Worm (Caenorhabditis elegans) whole organism, L1 larva: ENCODE measurements around the gene F53F8.3.

ENCODE experiments used
- C04F5.9 ChIP-seq: sonication (generic microtip); optimal IDR thresholded peaks from 2 replicates; lab custom pipeline; 2016; ENCODE audit warnings: missing genetic modification characterization, missing compliant biosample characterization
- C16A3.4 ChIP-seq: fragments of 150-350 bp; optimal IDR thresholded peaks from 2 replicates; lab custom pipeline; 2014; ENCODE audit warnings: missing biosample characterization, missing genetic modification characterization
- C34B4.2 ChIP-seq: sonication (generic microtip); optimal IDR thresholded peaks from 2 replicates; lab custom pipeline; 2017; ENCODE audit warnings: mild to moderate bottlenecking, missing genetic modification characterization, missing compliant biosample characterization
- F16B12.6 ChIP-seq: fragments of 150-350 bp; optimal IDR thresholded peaks from 2 replicates; lab custom pipeline; 2014; ENCODE audit warnings: missing biosample characterization, missing genetic modification characterization
- Y116A8C.19 ChIP-seq: sonication (generic microtip); optimal IDR thresholded peaks from 2 replicates; lab custom pipeline; 2016; ENCODE audit warnings: missing compliant biosample characterization, missing genetic modification characterization, borderline replicate concordance
- aly-2 ChIP-seq: fragments of 150-350 bp; optimal IDR thresholded peaks from 2 replicates; lab custom pipeline; 2014; ENCODE audit warnings: missing biosample characterization, missing genetic modification characterization
- ceh-82 ChIP-seq, 3 experiments: fragments of 150-350 bp in 1 of 3; sonication (generic microtip) in 2 of 3; optimal IDR thresholded peaks; 2 replicates each; lab custom pipeline; 2014 to 2017; ENCODE audit warnings: missing biosample characterization in 3 of 3, missing genetic modification characterization in 3 of 3
- ceh-88 ChIP-seq: fragments of 200-800 bp; sonication (Bioruptor generic); IDR thresholded peaks from 2 replicates; pipeline ENCODE4 v1.3.6; 2022; ENCODE audit warnings: missing genetic modification characterization, missing compliant biosample characterization
- ceh-90 ChIP-seq: sonication (generic microtip); optimal IDR thresholded peaks from 2 replicates; lab custom pipeline; 2016; ENCODE audit warnings: missing genetic modification characterization, missing compliant biosample characterization
- ces-1 ChIP-seq: fragments of 150-350 bp; optimal IDR thresholded peaks from 2 replicates; lab custom pipeline; 2014; ENCODE audit warnings: missing biosample characterization, missing genetic modification reagents, missing genetic modification characterization
- dpl-1 ChIP-seq, 3 experiments: fragments of 150-350 bp in 2 of 3; sonication (generic microtip) in 1 of 3; optimal IDR thresholded peaks; 2 replicates each; lab custom pipeline; 2014 to 2017; ENCODE audit warnings: missing biosample characterization in 3 of 3, missing genetic modification characterization in 3 of 3, missing genetic modification reagents in 3 of 3
- dsc-1 ChIP-seq: sonication (generic microtip); optimal IDR thresholded peaks from 2 replicates; lab custom pipeline; 2016; ENCODE audit warnings: mild to moderate bottlenecking, missing genetic modification characterization, missing compliant biosample characterization
- efl-1 ChIP-seq, 4 experiments: fragments of 150-350 bp; optimal IDR thresholded peaks in 3 of 4; peaks in 1 of 4; 1 replicate in 1 of 4; 2 replicates in 3 of 4; lab custom pipeline; 2014; ENCODE audit warnings: missing biosample characterization in 2 of 4, missing genetic modification characterization in 2 of 4, missing genetic modification reagents in 2 of 4
- efl-3 ChIP-seq: fragments of 200-800 bp; sonication (Bioruptor generic); optimal IDR thresholded peaks from 2 replicates; lab custom pipeline; 2018; ENCODE audit warnings: mild to moderate bottlenecking, missing genetic modification characterization, missing compliant biosample characterization
- elt-3 ChIP-seq, 6 experiments: fragments of 150-350 bp in 1 of 6; sonication (generic microtip); optimal IDR thresholded peaks; 2 replicates each; lab custom pipeline; 2017 to 2018; ENCODE audit warnings: missing biosample characterization in 6 of 6, missing genetic modification characterization in 6 of 6, inconsistent platforms in 1 of 6
- ets-5 ChIP-seq: fragments of 200-800 bp; sonication (Bioruptor generic); IDR thresholded peaks from 2 replicates; pipeline ENCODE4 v1.3.6; 2022; ENCODE audit warnings: missing genetic modification characterization, missing compliant biosample characterization
- fkh-10 ChIP-seq: sonication (generic microtip); optimal IDR thresholded peaks from 2 replicates; lab custom pipeline; 2017; ENCODE audit warnings: missing biosample characterization, missing genetic modification reagents, missing genetic modification characterization
- fkh-4 ChIP-seq: sonication (generic microtip); optimal IDR thresholded peaks from 2 replicates; lab custom pipeline; 2016; ENCODE audit warnings: missing compliant biosample characterization, missing genetic modification characterization, borderline replicate concordance
- fos-1 ChIP-seq: fragments of 150-350 bp; optimal IDR thresholded peaks from 2 replicates; lab custom pipeline; 2014; ENCODE audit warnings: missing biosample characterization, missing genetic modification characterization
- grh-1 ChIP-seq: fragments of 200-800 bp; sonication (Bioruptor generic); IDR thresholded peaks from 2 replicates; pipeline ENCODE4 v1.3.6; 2022; ENCODE audit warnings: missing genetic modification reagents, missing genetic modification characterization, missing compliant biosample characterization
- hpl-2 ChIP-seq: fragments of 150-350 bp; optimal IDR thresholded peaks from 2 replicates; lab custom pipeline; 2014; ENCODE audit warnings: missing biosample characterization, missing genetic modification reagents, missing genetic modification characterization
- lin-13 ChIP-seq: fragments of 150-350 bp; optimal IDR thresholded peaks from 2 replicates; lab custom pipeline; 2014; ENCODE audit warnings: missing biosample characterization, missing genetic modification reagents, missing genetic modification characterization
- lsy-2 ChIP-seq, 2 experiments: fragments of 150-350 bp; optimal IDR thresholded peaks; 2 replicates each; lab custom pipeline; 2014; ENCODE audit warnings: missing biosample characterization in 2 of 2, missing genetic modification characterization in 2 of 2
- nhr-12 ChIP-seq: sonication (generic microtip); optimal IDR thresholded peaks from 2 replicates; lab custom pipeline; 2017; ENCODE audit warnings: missing biosample characterization, missing genetic modification characterization
- nhr-237 ChIP-seq: fragments of 150-350 bp; optimal IDR thresholded peaks from 2 replicates; lab custom pipeline; 2014; ENCODE audit warnings: missing biosample characterization, missing genetic modification characterization
- nhr-76 ChIP-seq: sonication (generic microtip); optimal IDR thresholded peaks from 2 replicates; lab custom pipeline; 2017; ENCODE audit warnings: missing biosample characterization, missing genetic modification characterization
- nhr-84 ChIP-seq: sonication (generic microtip); optimal IDR thresholded peaks from 2 replicates; lab custom pipeline; 2017; ENCODE audit warnings: missing biosample characterization, missing genetic modification characterization
- nhr-85 ChIP-seq: sonication (generic microtip); peaks from one replicate; lab custom pipeline; 2016; ENCODE audit warnings: missing genetic modification characterization, inconsistent platforms, missing compliant biosample characterization
- pqm-1 ChIP-seq: sonication (generic microtip); optimal IDR thresholded peaks from 3 replicates; lab custom pipeline; 2017; ENCODE audit warnings: missing biosample characterization, missing genetic modification characterization
- skn-1 ChIP-seq: fragments of 150-350 bp; optimal IDR thresholded peaks from 2 replicates; lab custom pipeline; 2014; ENCODE audit warnings: missing biosample characterization, missing genetic modification characterization
- snpc-4 ChIP-seq: fragments of 150-350 bp; optimal IDR thresholded peaks from 2 replicates; lab custom pipeline; 2014; ENCODE audit warnings: missing biosample characterization, missing genetic modification characterization
- sox-4 ChIP-seq: sonication (generic microtip); optimal IDR thresholded peaks from 2 replicates; lab custom pipeline; 2016; ENCODE audit warnings: missing genetic modification characterization, missing compliant biosample characterization
- sup-37 ChIP-seq: fragments of 200-800 bp; sonication (Bioruptor generic); optimal IDR thresholded peaks from 2 replicates; lab custom pipeline; 2018; ENCODE audit warnings: mild to moderate bottlenecking, missing genetic modification characterization, missing compliant biosample characterization
- swsn-7 ChIP-seq: sonication (generic microtip); optimal IDR thresholded peaks from 2 replicates; lab custom pipeline; 2016; ENCODE audit warnings: missing genetic modification characterization, missing compliant biosample characterization
- tbx-2 ChIP-seq: sonication (generic microtip); optimal IDR thresholded peaks from 2 replicates; lab custom pipeline; 2016; ENCODE audit warnings: missing genetic modification characterization, missing compliant biosample characterization
- tlp-1 ChIP-seq: fragments of 150-350 bp; optimal IDR thresholded peaks from 2 replicates; lab custom pipeline; 2014; ENCODE audit warnings: missing biosample characterization, missing genetic modification characterization
- unc-86 ChIP-seq: sonication (generic microtip); optimal IDR thresholded peaks from 2 replicates; lab custom pipeline; 2016; ENCODE audit warnings: missing genetic modification characterization, missing compliant biosample characterization
- unc-98 ChIP-seq: fragments of 200-800 bp; sonication (Bioruptor generic); IDR thresholded peaks from 2 replicates; pipeline ENCODE4 v1.3.6; 2022; ENCODE audit warnings: missing genetic modification characterization, missing compliant biosample characterization
- xbp-1 ChIP-seq: sonication (generic microtip); optimal IDR thresholded peaks from 2 replicates; lab custom pipeline; 2016; ENCODE audit warnings: missing genetic modification characterization, missing compliant biosample characterization
- zag-1 ChIP-seq: fragments of 150-350 bp; optimal IDR thresholded peaks from 2 replicates; lab custom pipeline; 2014; ENCODE audit warnings: missing biosample characterization, missing genetic modification characterization
- zip-4 ChIP-seq: fragments of 200-800 bp; sonication (Bioruptor generic); optimal IDR thresholded peaks from 2 replicates; lab custom pipeline; 2018; ENCODE audit warnings: mild to moderate bottlenecking, missing genetic modification characterization, moderate library complexity, missing compliant biosample characterization
- ztf-11 ChIP-seq, 2 experiments: sonication (generic microtip); optimal IDR thresholded peaks; 2 replicates each; lab custom pipeline; 2016 to 2017; ENCODE audit warnings: missing genetic modification characterization in 2 of 2, missing biosample characterization in 1 of 2, missing compliant biosample characterization in 1 of 2
- ztf-4 ChIP-seq: fragments of 150-350 bp; optimal IDR thresholded peaks from 2 replicates; lab custom pipeline; 2014; ENCODE audit warnings: missing biosample characterization, missing genetic modification characterization

The F53F8.3 gene

ce11 chrV:20728763-20729350, 39.5 kb upstream of the F53F8.3 start, which contains the start of gene ipla-3 (continued):
- no peak for TF ChIP-seq tbx-2 (tag; lab: Kevin White, UChicago)
- TF ChIP-seq F16B12.6 = no peak
- TF ChIP-seq zip-4 (GFP tag; lab: Kevin White, UChicago) = no peak
- TF ChIP-seq tlp-1 = no peak
- no peak for TF ChIP-seq sox-4 (tag; lab: Kevin White, UChicago)
- TF ChIP-seq C34B4.2 (tag; lab: Kevin White, UChicago) = no peak
- TF ChIP-seq nhr-85 (tag; lab: Kevin White, UChicago) = peak; percentile 58
- TF ChIP-seq, all 84 proteins: peak for 21

ce11 chrV:20727458-20727857, 38.1 kb upstream of the F53F8.3 start:
- TF ChIP-seq nhr-12 (tag; lab: Kevin White, UChicago) = no peak
- TF ChIP-seq ces-1 (GFP tag; lab: Kevin White, UChicago) = no peak
- no peak for TF ChIP-seq pqm-1 (tag; lab: Kevin White, UChicago)
- no peak for TF ChIP-seq aly-2 (tag; lab: Kevin White, UChicago)
- no peak for TF ChIP-seq ztf-4 (tag; lab: Kevin White, UChicago)
- TF ChIP-seq dsc-1 (tag; lab: Kevin White, UChicago) = no peak
- no peak for TF ChIP-seq ceh-88 (GFP tag; lab: Robert Waterston, UW)
- TF ChIP-seq C04F5.9 (tag; lab: Kevin White, UChicago) = no peak
- TF ChIP-seq lsy-2 (tag; optimal IDR thresholded peaks at IDR 0.05; lab: Kevin White, UChicago) = no peak
- TF ChIP-seq zag-1 (tag; lab: Kevin White, UChicago) = no peak
- no peak for TF ChIP-seq fos-1 (tag; lab: Kevin White, UChicago)
- TF ChIP-seq xbp-1 (tag; lab: Kevin White, UChicago) = no peak
- no peak for TF ChIP-seq grh-1 (GFP tag; lab: Robert Waterston, UW)
- TF ChIP-seq, all 84 proteins: peak for 0

- no peak for TF ChIP-seq pqm-1 (tag; lab: Kevin White, UChicago)
- no peak for TF ChIP-seq efl-1 (optimal IDR thresholded peaks at IDR 0.05; lab: Kevin White, UChicago)
- TF ChIP-seq efl-1 (GFP tag; optimal IDR thresholded peaks at IDR 0.05 in 1 of 2; lab: Kevin White, UChicago) = peak in 1 of 2 experiments; percentile 58
- TF ChIP-seq, all 84 proteins: peak for 1
Observed at ce11 chrV:20722447-20722846, 33.1 kb upstream of the F53F8.3 start.

ce11 chrV:20721934-20722333, 32.6 kb upstream of the F53F8.3 start, which contains the start of gene Y44A6C.2:
Gene Y44A6C.2, plus strand, starts transcription at chrV:20722234.
- no peak for TF ChIP-seq F16B12.6
- no peak for TF ChIP-seq ces-1 (GFP tag; lab: Kevin White, UChicago)
- TF ChIP-seq ztf-11 (tag; optimal IDR thresholded peaks at IDR 0.05; lab: Kevin White, UChicago) = no peak
- no peak for TF ChIP-seq ets-5 (GFP tag; lab: Robert Waterston, UW)
- no peak for TF ChIP-seq dpl-1 (GFP tag; optimal IDR thresholded peaks at IDR 0.05; lab: Kevin White, UChicago)
- no peak for TF ChIP-seq hpl-2 (GFP tag; lab: Kevin White, UChicago)
- TF ChIP-seq nhr-85 (tag; lab: Kevin White, UChicago) = no peak
- no peak for TF ChIP-seq nhr-237 (tag; lab: Kevin White, UChicago)
- no peak for TF ChIP-seq nhr-76
- TF ChIP-seq sox-4 (tag; lab: Kevin White, UChicago) = no peak
- no peak for TF ChIP-seq elt-3 (tag; optimal IDR thresholded peaks at IDR 0.05; lab: Kevin White, UChicago)
- no peak for TF ChIP-seq fkh-4 (tag; lab: Kevin White, UChicago)
- TF ChIP-seq unc-98 (GFP tag; lab: Robert Waterston, UW) = no peak
- TF ChIP-seq C16A3.4 (tag; lab: Kevin White, UChicago) = no peak
- TF ChIP-seq, all 84 proteins: peak for 0

ce11 chrV:20716830-20717441, 27.6 kb upstream of the F53F8.3 start:
- no peak for TF ChIP-seq fkh-10
- TF ChIP-seq nhr-12 (tag; lab: Kevin White, UChicago) = no peak
- TF ChIP-seq nhr-85 (tag; lab: Kevin White, UChicago) = peak; percentile 24
- no peak for TF ChIP-seq aly-2 (tag; lab: Kevin White, UChicago)
- TF ChIP-seq nhr-76 = no peak
- TF ChIP-seq skn-1 (tag; lab: Kevin White, UChicago) = no peak
- no peak for TF ChIP-seq unc-98 (GFP tag; lab: Robert Waterston, UW)
- no peak for TF ChIP-seq Y116A8C.19 (tag; lab: Kevin White, UChicago)
- TF ChIP-seq ceh-90 = no peak
- no peak for TF ChIP-seq unc-86
- TF ChIP-seq snpc-4 (tag; lab: Kevin White, UChicago) = no peak
- no peak for TF ChIP-seq lin-13 (GFP tag; lab: Kevin White, UChicago)
- TF ChIP-seq C16A3.4 (tag; lab: Kevin White, UChicago) = no peak
- TF ChIP-seq elt-3 (tag; optimal IDR thresholded peaks at IDR 0.05; lab: Kevin White, UChicago) = no peak
- no peak for TF ChIP-seq ceh-82 (tag; optimal IDR thresholded peaks at IDR 0.05; lab: Kevin White, UChicago)
- no peak for TF ChIP-seq efl-3 (GFP tag; lab: Kevin White, UChicago)
- no peak for TF ChIP-seq swsn-7 (tag; lab: Kevin White, UChicago)
- TF ChIP-seq nhr-84 = no peak
- peak; percentile 23 for TF ChIP-seq sup-37 (GFP tag; lab: Kevin White, UChicago)
